Worm (Caenorhabditis elegans): Measurements from ENCODE around the gene C23G10.10.

DNA sequence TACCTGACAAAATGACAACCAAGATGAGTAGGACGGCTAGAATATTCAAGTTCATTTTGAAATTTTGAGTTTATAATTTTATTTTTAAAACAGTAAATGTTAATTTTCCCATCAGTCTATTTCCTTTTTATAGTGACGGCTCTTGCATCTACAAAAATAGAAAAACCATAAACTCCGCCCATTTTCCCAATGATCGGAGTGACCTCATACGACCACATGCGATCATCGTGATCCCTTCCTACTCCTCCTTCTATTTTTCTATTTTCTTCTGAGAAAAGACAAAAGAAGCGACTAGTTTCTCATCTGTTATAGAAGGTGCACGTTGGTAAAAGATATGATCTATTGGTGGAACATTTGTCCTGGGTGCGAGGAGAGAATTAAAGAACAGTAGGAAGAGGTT, 1.7 kb upstream of the C23G10.10 start, which contains the start of gene C23G10.11:
- TF ChIP-seq ama-1 (optimal IDR thresholded peaks at IDR 0.05) (no peak), hmbx-1 (tag; optimal IDR thresholded peaks at IDR 0.05) (no peak), hmg-4 (GFP tag; optimal IDR thresholded peaks at IDR 0.05) (no peak), pes-1 (GFP tag; IDR thresholded peaks at IDR 0.05) (no peak), flt-1 (GFP tag; IDR thresholded peaks at IDR 0.05) (no peak), tbx-37 (GFP tag; conservative IDR thresholded peaks at IDR 0.05) (no peak), scrt-1 (GFP tag; IDR thresholded peaks at IDR 0.05) (no peak), B0310.2 (tag; optimal IDR thresholded peaks at IDR 0.05) (no peak), ets-7 (tag; optimal IDR thresholded peaks at IDR 0.05) (no peak), tbx-11 (GFP tag; IDR thresholded peaks at IDR 0.05) (no peak), aly-1 (tag; optimal IDR thresholded peaks at IDR 0.05) (no peak)
